Worm (Caenorhabditis elegans): ENCODE results near the gene F58H1.7.

The F58H1.7 gene

DNA sequence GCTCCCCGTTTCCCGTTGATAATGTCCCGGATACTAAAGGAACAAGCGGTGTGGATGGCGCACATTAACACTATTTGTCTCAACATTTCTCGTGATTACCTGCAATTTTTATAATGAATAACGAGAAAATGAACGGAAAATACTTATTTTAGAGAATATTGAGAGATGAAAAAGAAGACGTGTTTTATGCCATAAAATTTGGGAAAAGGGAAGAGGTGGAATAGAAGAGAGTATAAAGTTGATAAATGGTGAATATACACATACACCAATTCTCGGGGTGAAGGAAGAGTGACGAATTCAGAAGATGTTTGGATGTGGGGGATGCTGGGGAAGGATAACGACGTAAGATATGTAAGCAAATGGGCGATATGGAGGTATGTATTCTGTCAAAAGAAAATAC lies at the start of gene F58H1.7:
F58H1.7 (minus strand) TSS at position 101 of the 400 bp plus-strand sequence.
- no peak for TF ChIP-seq dve-1 (tag; optimal IDR thresholded peaks at IDR 0.05)
- TF ChIP-seq unc-86 (tag; optimal IDR thresholded peaks at IDR 0.05) = no peak
- TF ChIP-seq ceh-45 (GFP tag; IDR thresholded peaks at IDR 0.05) = no peak
- no peak for TF ChIP-seq sox-4 (tag; optimal IDR thresholded peaks at IDR 0.05)
- TF ChIP-seq ceh-14 (tag; optimal IDR thresholded peaks at IDR 0.05) = no peak
- TF ChIP-seq unc-3 (GFP tag; conservative IDR thresholded peaks at IDR 0.05) = no peak
- TF ChIP-seq unc-3 (tag; optimal IDR thresholded peaks at IDR 0.05) = no peak
- TF ChIP-seq K02D7.2 (tag; optimal IDR thresholded peaks at IDR 0.05) = no peak
- TF ChIP-seq lim-6 (tag; optimal IDR thresholded peaks at IDR 0.05) = no peak
- no peak for TF ChIP-seq eyg-1 (tag; optimal IDR thresholded peaks at IDR 0.05)
- TF ChIP-seq ref-2 (tag; optimal IDR thresholded peaks at IDR 0.05) = no peak

ce11 chrV:12013298-12013697 lies 48.7 kb upstream of the F58H1.7 start, which contains the start of gene add-2:
TSS of gene add-2 (minus strand) at chrV:12013406.
- TF ChIP-seq ama-1 (optimal IDR thresholded peaks at IDR 0.05) (no peak), ceh-45 (GFP tag; IDR thresholded peaks at IDR 0.05) (no peak), ceh-6 (GFP tag; optimal IDR thresholded peaks at IDR 0.05) (no peak), ttx-3 (tag; optimal IDR thresholded peaks at IDR 0.05) (no peak), nhr-11 (tag; optimal IDR thresholded peaks at IDR 0.05) (no peak), unc-3 (GFP tag; conservative IDR thresholded peaks at IDR 0.05) (no peak), unc-3 (tag; optimal IDR thresholded peaks at IDR 0.05) (no peak), pha-4 (tag; optimal IDR thresholded peaks at IDR 0.05) (no peak), ahr-1 (tag; optimal IDR thresholded peaks at IDR 0.05) (no peak), sdc-2 (tag; optimal IDR thresholded peaks at IDR 0.05) (no peak), nfya-1 (tag; optimal IDR thresholded peaks at IDR 0.05) (no peak), syd-9 (tag; optimal IDR thresholded peaks at IDR 0.05) (no peak), ceh-22 (tag; optimal IDR thresholded peaks at IDR 0.05) (no peak), unc-42 (tag; optimal IDR thresholded peaks at IDR 0.05) (no peak), nhr-232 (tag; optimal IDR thresholded peaks at IDR 0.05) (no peak)

ce11 chrV:12011686-12012085 lies 47.1 kb upstream of the F58H1.7 start:
- TF ChIP-seq Y22D7AL.16 (tag; optimal IDR thresholded peaks at IDR 0.05) (no peak), hlh-13 (GFP tag; optimal IDR thresholded peaks at IDR 0.05) (no peak), nhr-11 (tag; optimal IDR thresholded peaks at IDR 0.05) (no peak), ztf-16 (tag; optimal IDR thresholded peaks at IDR 0.05) (no peak), fkh-10 (GFP tag; optimal IDR thresholded peaks at IDR 0.05) (no peak), dmd-4 (tag; optimal IDR thresholded peaks at IDR 0.05; ENCODE audit: borderline replicate concordance) (no peak), pha-4 (tag; optimal IDR thresholded peaks at IDR 0.05) (no peak), zip-5 (tag; optimal IDR thresholded peaks at IDR 0.05) (no peak), sox-4 (tag; optimal IDR thresholded peaks at IDR 0.05) (no peak), madf-2 (tag; optimal IDR thresholded peaks at IDR 0.05) (no peak), C08G9.2 (tag; optimal IDR thresholded peaks at IDR 0.05) (no peak), ceh-48 (tag; optimal IDR thresholded peaks at IDR 0.05) (no peak), ceh-2 (tag; optimal IDR thresholded peaks at IDR 0.05) (no peak), F13H6.1 (tag; optimal IDR thresholded peaks at IDR 0.05) (no peak), unc-42 (tag; optimal IDR thresholded peaks at IDR 0.05) (no peak), tbx-7 (tag; optimal IDR thresholded peaks at IDR 0.05) (no peak), unc-3 (GFP tag; conservative IDR thresholded peaks at IDR 0.05) (no peak), unc-3 (tag; optimal IDR thresholded peaks at IDR 0.05) (no peak), fkh-6 (tag; optimal IDR thresholded peaks at IDR 0.05) (no peak)

- TF ChIP-seq ceh-19 (GFP tag; optimal IDR thresholded peaks at IDR 0.05) (no peak), ceh-9 (tag; optimal IDR thresholded peaks at IDR 0.05) (no peak), unc-3 (GFP tag; conservative IDR thresholded peaks at IDR 0.05) (no peak), unc-3 (tag; optimal IDR thresholded peaks at IDR 0.05) (no peak), tbx-2 (tag; optimal IDR thresholded peaks at IDR 0.05) (no peak), ceh-48 (tag; optimal IDR thresholded peaks at IDR 0.05) (no peak), hlh-15 (tag; optimal IDR thresholded peaks at IDR 0.05) (no peak), elt-4 (tag; optimal IDR thresholded peaks at IDR 0.05) (no peak), pqm-1 (tag; optimal IDR thresholded peaks at IDR 0.05) (no peak), C08G9.2 (tag; optimal IDR thresholded peaks at IDR 0.05) (no peak), tbx-7 (tag; optimal IDR thresholded peaks at IDR 0.05) (no peak)
Observed at ce11 chrV:12006495-12006894, 41.9 kb upstream of the F58H1.7 start, which contains the start of gene F57F5.3. TSS of gene F57F5.3 (minus strand) at chrV:12006595.

All from whole organism, late embryonic.